Fruit fly (Drosophila melanogaster) whole organism, embryonic: ENCODE data around the gene CG46309.
A peak's percentile ranks its signal among the peaks of the same experiment; 100 is the strongest.

Experiments used
- ATbp ChIP-seq: fragments of 200-800 bp; sonication (Bioruptor generic); optimal IDR thresholded peaks from 2 replicates; lab custom pipeline; 2017; ENCODE audit warnings: missing biosample characterization, mild to moderate bottlenecking, missing genetic modification characterization, missing genetic modification reagents
- Bgb ChIP-seq: fragments of 200-800 bp; sonication (Bioruptor generic); IDR thresholded peaks from 2 replicates; pipeline ENCODE4 v1.3.6; 2022; ENCODE audit warnings: missing biosample characterization, missing genetic modification characterization; ENCODE audit not compliant: partially characterized antibody
- CG10147 ChIP-seq: fragments of 200-800 bp; sonication (Bioruptor generic); optimal IDR thresholded peaks from 2 replicates; lab custom pipeline; 2019; ENCODE audit warnings: missing biosample characterization, mild to moderate bottlenecking, missing genetic modification characterization, moderate library complexity
- CG10209 ChIP-seq: fragments of 200-800 bp; sonication (Bioruptor generic); optimal IDR thresholded peaks from 3 replicates; lab custom pipeline; 2017; ENCODE audit warnings: missing biosample characterization, mild to moderate bottlenecking, missing genetic modification characterization, missing genetic modification reagents
- CG10543 ChIP-seq: fragments of 200-800 bp; sonication (Bioruptor generic); optimal IDR thresholded peaks from 3 replicates; lab custom pipeline; 2017; ENCODE audit warnings: missing biosample characterization, mild to moderate bottlenecking, missing genetic modification characterization, moderate library complexity
- CG10959 ChIP-seq: fragments of 200-800 bp; sonication (Bioruptor generic); IDR thresholded peaks from 2 replicates; pipeline ENCODE4 v1.3.6; 2022; ENCODE audit warnings: missing biosample characterization, missing genetic modification characterization
- CG11456 ChIP-seq: fragments of 200-800 bp; sonication (Bioruptor generic); IDR thresholded peaks from 3 replicates; pipeline ENCODE4 v1.3.6; 2022; ENCODE audit warnings: missing biosample characterization, missing genetic modification characterization
- CG11695 ChIP-seq: fragments of 200-800 bp; sonication (Bioruptor generic); IDR thresholded peaks from 3 replicates; pipeline ENCODE4 v1.3.6; 2022; ENCODE audit warnings: missing biosample characterization, missing genetic modification characterization
- CG12299 ChIP-seq: fragments of 200-800 bp; sonication (Bioruptor generic); optimal IDR thresholded peaks from 2 replicates; lab custom pipeline; 2018; ENCODE audit warnings: missing biosample characterization, mild to moderate bottlenecking, missing genetic modification characterization
- CG12769 ChIP-seq: fragments of 200-800 bp; sonication (Bioruptor generic); optimal IDR thresholded peaks from 2 replicates; lab custom pipeline; 2019; ENCODE audit warnings: missing biosample characterization, mild to moderate bottlenecking, missing genetic modification characterization, moderate library complexity
- CG12942 ChIP-seq: fragments of 200-800 bp; sonication (Bioruptor generic); optimal IDR thresholded peaks from 3 replicates; lab custom pipeline; 2016; ENCODE audit warnings: missing biosample characterization, missing genetic modification characterization
- CG13296 ChIP-seq: fragments of 200-800 bp; sonication (Bioruptor generic); optimal IDR thresholded peaks from 3 replicates; lab custom pipeline; 2018; ENCODE audit warnings: missing biosample characterization, mild to moderate bottlenecking, missing genetic modification characterization
- CG13894 ChIP-seq: fragments of 200-800 bp; sonication (Bioruptor generic); optimal IDR thresholded peaks from 3 replicates; lab custom pipeline; 2018; ENCODE audit warnings: missing biosample characterization, mild to moderate bottlenecking, missing genetic modification characterization, moderate library complexity
- CG1529 ChIP-seq: fragments of 200-800 bp; sonication (Bioruptor generic); optimal IDR thresholded peaks from 3 replicates; lab custom pipeline; 2018; ENCODE audit warnings: missing biosample characterization, missing genetic modification characterization
- CG15514 ChIP-seq: fragments of 200-800 bp; sonication (Bioruptor generic); optimal IDR thresholded peaks from 3 replicates; lab custom pipeline; 2017; ENCODE audit warnings: missing biosample characterization, missing genetic modification characterization, mild to moderate bottlenecking, moderate library complexity, missing genetic modification reagents
- CG1647 ChIP-seq: fragments of 200-800 bp; sonication (Bioruptor generic); optimal IDR thresholded peaks from 3 replicates; lab custom pipeline; 2016; ENCODE audit warnings: missing biosample characterization, missing genetic modification characterization
- CG16779 ChIP-seq: fragments of 200-800 bp; sonication (Bioruptor generic); IDR thresholded peaks from 2 replicates; pipeline ENCODE4 v1.3.6; 2022; ENCODE audit warnings: missing biosample characterization, missing genetic modification characterization
- CG17328 ChIP-seq: fragments of 200-800 bp; sonication (Bioruptor generic); IDR thresholded peaks from 2 replicates; pipeline ENCODE4 v1.3.6; 2022; ENCODE audit warnings: missing biosample characterization, missing genetic modification characterization
- CG17361 ChIP-seq: fragments of 200-800 bp; sonication (Bioruptor generic); IDR thresholded peaks from 3 replicates; pipeline ENCODE4 v1.3.6; 2022; ENCODE audit warnings: missing biosample characterization, missing genetic modification characterization
- CG2202 ChIP-seq: fragments of 200-800 bp; sonication (Bioruptor generic); optimal IDR thresholded peaks from 2 replicates; lab custom pipeline; 2018; ENCODE audit warnings: missing biosample characterization, mild to moderate bottlenecking, missing genetic modification characterization
- CG30431 ChIP-seq: fragments of 200-800 bp; sonication (Bioruptor generic); optimal IDR thresholded peaks from 2 replicates; lab custom pipeline; 2017; ENCODE audit warnings: missing biosample characterization, missing genetic modification characterization
- CG4617 ChIP-seq: fragments of 200-800 bp; sonication (Bioruptor generic); optimal IDR thresholded peaks from 3 replicates; lab custom pipeline; 2016; ENCODE audit warnings: missing biosample characterization, missing genetic modification characterization, borderline replicate concordance
- CG5953 ChIP-seq: fragments of 200-800 bp; sonication (Bioruptor generic); IDR thresholded peaks from 2 replicates; pipeline ENCODE4 v1.3.6; 2022; ENCODE audit warnings: missing biosample characterization, missing genetic modification characterization
- CG7745 ChIP-seq: fragments of 200-800 bp; sonication (Bioruptor generic); optimal IDR thresholded peaks from 2 replicates; lab custom pipeline; 2018; ENCODE audit warnings: missing biosample characterization, mild to moderate bottlenecking, missing genetic modification characterization, moderate library complexity
- CG8281 ChIP-seq: fragments of 200-800 bp; sonication (Bioruptor generic); optimal IDR thresholded peaks from 2 replicates; lab custom pipeline; 2018; ENCODE audit warnings: missing biosample characterization, mild to moderate bottlenecking, missing genetic modification characterization, moderate library complexity
- CG8765 ChIP-seq: fragments of 200-800 bp; sonication (Bioruptor generic); IDR thresholded peaks from 2 replicates; pipeline ENCODE4 v1.3.6; 2022; ENCODE audit warnings: missing biosample characterization, missing genetic modification characterization
- Deaf1 ChIP-seq: fragments of 200-800 bp; optimal IDR thresholded peaks from 3 replicates; lab custom pipeline; 2019; ENCODE audit warnings: missing biosample characterization, mild to moderate bottlenecking, missing genetic modification characterization, moderate library complexity
- Drgx ChIP-seq: fragments of 200-800 bp; sonication (Bioruptor generic); IDR thresholded peaks from 2 replicates; pipeline ENCODE4 v1.3.6; 2022; ENCODE audit warnings: missing biosample characterization, missing genetic modification characterization
- ERR ChIP-seq: fragments of 200-800 bp; sonication (Bioruptor generic); optimal IDR thresholded peaks from 2 replicates; lab custom pipeline; 2016; ENCODE audit warnings: missing biosample characterization, missing genetic modification characterization
- HmgD ChIP-seq: fragments of 200-800 bp; sonication (Bioruptor generic); optimal IDR thresholded peaks from 3 replicates; lab custom pipeline; 2016; ENCODE audit warnings: missing biosample characterization, missing genetic modification characterization
- Hmx ChIP-seq: fragments of 200-800 bp; sonication (Bioruptor generic); optimal IDR thresholded peaks from 2 replicates; lab custom pipeline; 2016; ENCODE audit warnings: missing biosample characterization, missing genetic modification characterization
- Med ChIP-seq: fragments of 200-800 bp; sonication (Bioruptor generic); peaks from one replicate; lab custom pipeline; 2016; ENCODE audit warnings: missing biosample characterization, missing genetic modification characterization, mild to moderate bottlenecking, inconsistent platforms, moderate library complexity
- Oaz ChIP-seq: fragments of 200-800 bp; sonication (Bioruptor generic); IDR thresholded peaks from 2 replicates; pipeline ENCODE4 v1.3.6; 2022; ENCODE audit warnings: missing biosample characterization, missing genetic modification characterization
- Rfx ChIP-seq: fragments of 200-800 bp; sonication (Bioruptor generic); IDR thresholded peaks from 2 replicates; pipeline ENCODE4 v1.3.6; 2022; ENCODE audit warnings: missing biosample characterization, missing genetic modification characterization
- abd-A ChIP-seq: fragments of 200-800 bp; sonication (Bioruptor generic); optimal IDR thresholded peaks from 3 replicates; lab custom pipeline; 2019; ENCODE audit warnings: missing biosample characterization, mild to moderate bottlenecking, missing genetic modification characterization, moderate library complexity
- amos ChIP-seq: fragments of 200-800 bp; sonication (Bioruptor generic); IDR thresholded peaks from 2 replicates; pipeline ENCODE4 v1.3.6; 2022; ENCODE audit warnings: missing biosample characterization, missing genetic modification characterization; ENCODE audit not compliant: partially characterized antibody
- az2 ChIP-seq: fragments of 200-800 bp; sonication (Bioruptor generic); optimal IDR thresholded peaks from 3 replicates; lab custom pipeline; 2016; ENCODE audit warnings: missing biosample characterization, missing genetic modification characterization
- crol ChIP-seq: fragments of 200-800 bp; sonication (Bioruptor generic); IDR thresholded peaks from 2 replicates; pipeline ENCODE4 v1.3.6; 2022; ENCODE audit warnings: missing biosample characterization, missing genetic modification characterization
- fru ChIP-seq: fragments of >200 bp; optimal IDR thresholded peaks from 2 replicates; lab custom pipeline; 2017
- ham ChIP-seq: fragments of 200-800 bp; sonication (Bioruptor generic); IDR thresholded peaks from 2 replicates; pipeline ENCODE4 v1.3.6; 2022; ENCODE audit warnings: missing biosample characterization, missing genetic modification characterization
- hb ChIP-seq: fragments of 200-800 bp; sonication (Bioruptor generic); IDR thresholded peaks from 3 replicates; pipeline ENCODE4 v1.3.6; 2022; ENCODE audit warnings: missing biosample characterization, missing genetic modification characterization; ENCODE audit not compliant: partially characterized antibody
- luna ChIP-seq: fragments of 200-800 bp; sonication (Bioruptor generic); optimal IDR thresholded peaks from 2 replicates; lab custom pipeline; 2016; ENCODE audit warnings: missing biosample characterization, missing genetic modification characterization
- oc ChIP-seq: fragments of 200-800 bp; sonication (Bioruptor generic); optimal IDR thresholded peaks from 2 replicates; lab custom pipeline; 2018; ENCODE audit warnings: missing biosample characterization, mild to moderate bottlenecking, missing genetic modification characterization, moderate library complexity
- p53 ChIP-seq: fragments of 200-800 bp; sonication (Bioruptor generic); optimal IDR thresholded peaks from 2 replicates; lab custom pipeline; 2016; ENCODE audit warnings: missing biosample characterization, missing genetic modification characterization
- pfk ChIP-seq: fragments of 200-800 bp; sonication (Bioruptor generic); optimal IDR thresholded peaks from 2 replicates; lab custom pipeline; 2018; ENCODE audit warnings: missing biosample characterization, mild to moderate bottlenecking, missing genetic modification characterization, moderate library complexity
- sd ChIP-seq: fragments of 200-800 bp; sonication (Bioruptor generic); optimal IDR thresholded peaks from 3 replicates; lab custom pipeline; 2018; ENCODE audit warnings: missing biosample characterization, mild to moderate bottlenecking, missing genetic modification characterization, moderate library complexity
- shn ChIP-seq: fragments of 200-800 bp; sonication (Bioruptor generic); optimal IDR thresholded peaks from 3 replicates; lab custom pipeline; 2016; ENCODE audit warnings: missing biosample characterization, missing genetic modification characterization
- slbo ChIP-seq: fragments of 200-800 bp; sonication (Bioruptor generic); IDR thresholded peaks from 2 replicates; pipeline ENCODE4 v1.3.6; 2022; ENCODE audit warnings: missing biosample characterization, missing genetic modification characterization
- usp ChIP-seq: fragments of >200 bp; optimal IDR thresholded peaks from 2 replicates; lab custom pipeline; 2017; ENCODE audit warnings: missing biosample characterization, missing genetic modification characterization
- wek ChIP-seq: fragments of 200-800 bp; sonication (Bioruptor generic); optimal IDR thresholded peaks from 3 replicates; lab custom pipeline; 2018; ENCODE audit warnings: missing biosample characterization, mild to moderate bottlenecking, missing genetic modification characterization, moderate library complexity

Gene CG46309

dm6 chr2L:16278842-16279241, 27.3 kb upstream of the CG46309 start:
- peak; percentile 71 for TF ChIP-seq crol (GFP tag; lab: Robert Waterston, UW)
- no peak for TF ChIP-seq ATbp (GFP tag; lab: Kevin White, UChicago)
- TF ChIP-seq Med = peak; percentile 54
- peak; percentile 27 for TF ChIP-seq pfk (GFP tag; lab: Kevin White, UChicago)
- no peak for TF ChIP-seq CG17361 (GFP tag; lab: Robert Waterston, UW)
- TF ChIP-seq Deaf1 (tag; lab: Kevin White, UChicago) = peak; percentile 18
- no peak for TF ChIP-seq CG12299
- TF ChIP-seq hb (GFP tag; lab: Robert Waterston, UW) = peak; percentile 21; the same call in 1 of the 3 replicates
- TF ChIP-seq oc (tag; lab: Kevin White, UChicago) = no peak
- 0 out of 2 replicates have a peak, but pooled peaks have one; percentile 18 for TF ChIP-seq CG16779 (GFP tag; lab: Robert Waterston, UW)
- 0 out of 2 replicates have a peak, but pooled peaks have one; percentile 6 for TF ChIP-seq CG5953 (GFP tag; lab: Robert Waterston, UW)

DNA sequence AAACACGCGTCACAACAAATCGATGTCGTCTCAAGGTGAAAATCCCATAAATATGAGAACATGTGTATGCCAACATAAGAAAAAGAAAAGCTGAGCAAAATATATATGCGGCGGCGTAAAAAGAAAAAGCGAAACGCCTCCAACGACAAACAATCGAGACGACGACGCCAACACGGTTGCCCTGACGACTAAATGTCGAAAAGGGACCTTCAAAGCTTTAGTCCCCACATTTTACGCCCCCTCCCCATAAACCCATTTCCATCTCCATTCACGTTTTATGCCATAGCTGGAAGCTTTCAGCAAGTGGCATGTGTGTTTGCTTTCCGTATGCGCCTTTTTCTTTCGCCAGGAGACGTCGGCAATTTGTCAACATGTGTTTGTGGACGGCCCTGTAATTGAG, 26.3 kb upstream of the CG46309 start:
- TF ChIP-seq usp (GFP tag; lab: Kevin White, UChicago) = no peak
- no peak for TF ChIP-seq CG12942
- TF ChIP-seq Drgx (GFP tag; lab: Robert Waterston, UW) = 0 out of 2 replicates have a peak, but pooled peaks have one; percentile 12
- TF ChIP-seq abd-A (tag; lab: Kevin White, UChicago) = peak; percentile 78
- no peak for TF ChIP-seq CG10209
- no peak for TF ChIP-seq Bgb (GFP tag; lab: Robert Waterston, UW)
- TF ChIP-seq Oaz (GFP tag; lab: Robert Waterston, UW) = no peak
- TF ChIP-seq fru (lab: Kevin White, UChicago) = no peak
- no peak for TF ChIP-seq luna
- TF ChIP-seq Rfx (GFP tag; lab: Robert Waterston, UW) = peak; percentile 54; the same call in 1 of the 2 replicates
- no peak for TF ChIP-seq az2 (GFP tag; lab: Kevin White, UChicago)
- TF ChIP-seq CG10147 (GFP tag; lab: Kevin White, UChicago) = no peak
- TF ChIP-seq CG17328 = no peak
- TF ChIP-seq CG11695 (GFP tag; lab: Robert Waterston, UW) = no peak
- TF ChIP-seq CG1529 (GFP tag; lab: Kevin White, UChicago) = no peak
- no peak for TF ChIP-seq CG7745 (tag; lab: Kevin White, UChicago)
- peak; percentile 69 for TF ChIP-seq Med
- no peak for TF ChIP-seq p53
- TF ChIP-seq HmgD (GFP tag; lab: Kevin White, UChicago) = no peak
- TF ChIP-seq CG2202 = no peak
- TF ChIP-seq amos (GFP tag; lab: Robert Waterston, UW) = no peak
- no peak for TF ChIP-seq CG15514
- no peak for TF ChIP-seq CG10959
- peak; percentile 5 for TF ChIP-seq sd
- no peak for TF ChIP-seq CG4617
- no peak for TF ChIP-seq shn (GFP tag; lab: Kevin White, UChicago)
- no peak for TF ChIP-seq slbo (GFP tag; lab: Robert Waterston, UW)
- no peak for TF ChIP-seq CG11456 (GFP tag; lab: Robert Waterston, UW)
- TF ChIP-seq Hmx (GFP tag; lab: Kevin White, UChicago) = no peak
- TF ChIP-seq ERR = no peak
- TF ChIP-seq CG8765 (GFP tag; lab: Robert Waterston, UW) = no peak
- TF ChIP-seq CG30431 = no peak
- no peak for TF ChIP-seq CG8281
- TF ChIP-seq wek = no peak
- peak; percentile 72 for TF ChIP-seq CG13894 (tag; lab: Kevin White, UChicago)
- TF ChIP-seq CG10543 (GFP tag; lab: Kevin White, UChicago) = peak; percentile 48
- TF ChIP-seq CG12769 (tag; lab: Kevin White, UChicago) = peak; percentile 26
- no peak for TF ChIP-seq CG1647
- TF ChIP-seq ham (GFP tag; lab: Robert Waterston, UW) = no peak
- no peak for TF ChIP-seq CG13296 (GFP tag; lab: Kevin White, UChicago)
- TF ChIP-seq pfk (GFP tag; lab: Kevin White, UChicago) = peak; percentile 2
